Worm (Caenorhabditis elegans) whole organism, L4 larva: Measurements from ENCODE around the gene Y51H7C.9.

Experiments used
- R02D3.7 ChIP-seq: fragments of 150-350 bp; sonication (generic microtip); optimal IDR thresholded peaks from 3 replicates; lab custom pipeline; 2014; ENCODE audit warnings: missing biosample characterization, missing genetic modification characterization
- dmd-6 ChIP-seq: fragments of 200-800 bp; sonication (Bioruptor generic); IDR thresholded peaks from 2 replicates; pipeline ENCODE4 v1.3.6; 2022; ENCODE audit warnings: missing genetic modification reagents, missing genetic modification characterization, missing compliant biosample characterization
- dpl-1 ChIP-seq: fragments of 150-350 bp; optimal IDR thresholded peaks from 2 replicates; lab custom pipeline; 2014; ENCODE audit warnings: missing biosample characterization, missing genetic modification reagents, missing genetic modification characterization
- pha-4 ChIP-seq, 2 experiments: fragments of 150-350 bp in 1 of 2; fragments of 200-800 bp in 1 of 2; sonication (Bioruptor generic) in 1 of 2; IDR thresholded peaks in 1 of 2; optimal IDR thresholded peaks in 1 of 2; 2 replicates each; pipeline versions ENCODE4 v1.3.6 to Lab custom; 2014 to 2022; ENCODE audit warnings: missing genetic modification characterization in 2 of 2, missing genetic modification reagents in 2 of 2, missing biosample characterization in 1 of 2, missing compliant biosample characterization in 1 of 2
- unc-39 ChIP-seq: sonication (generic microtip); optimal IDR thresholded peaks from 2 replicates; lab custom pipeline; 2017; ENCODE audit warnings: missing biosample characterization, missing genetic modification characterization

DNA sequence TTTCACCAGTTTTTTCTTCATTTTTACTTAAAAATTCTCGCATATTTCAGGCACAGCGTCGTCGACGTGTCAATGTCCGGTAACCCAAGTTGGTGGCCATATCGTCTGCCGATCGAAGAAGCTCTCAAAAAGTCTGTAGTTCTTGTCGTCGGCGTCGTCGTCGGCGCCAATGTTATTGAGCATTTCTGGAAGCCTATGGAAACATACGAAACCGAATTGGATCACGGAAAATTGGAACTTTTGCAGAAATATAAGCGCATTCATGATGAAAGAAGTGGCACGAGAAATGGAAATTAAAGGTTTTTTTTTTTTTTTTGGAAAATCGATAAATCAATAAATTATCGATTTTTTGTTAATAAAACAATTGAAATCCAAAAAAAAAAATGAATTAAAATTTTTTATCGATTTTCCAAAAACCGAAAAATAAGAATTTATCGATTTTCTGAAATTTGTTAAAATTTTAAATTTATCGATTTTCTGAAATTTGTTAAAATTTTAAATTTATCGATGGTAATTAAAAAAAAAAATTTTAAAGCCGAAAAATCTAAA is 1.2 kb upstream of the Y51H7C.9 start, which contains the start of gene alkb-1:
- TF ChIP-seq dmd-6 (no peak), R02D3.7 (tag; lab: Kevin White, UChicago) (no peak), unc-39 (tag; lab: Kevin White, UChicago) (no peak), pha-4 (GFP tag; IDR thresholded peaks at IDR 0.05; lab: Robert Waterston, UW) (no peak), pha-4 (tag; optimal IDR thresholded peaks at IDR 0.05; lab: Kevin White, UChicago) (no peak), dpl-1 (GFP tag; lab: Kevin White, UChicago) (no peak)
